Worm (Caenorhabditis elegans) whole organism, L2 larva: ENCODE results near the gene mltn-3.

Source experiments
- F13H6.1 ChIP-seq: sonication (generic microtip); optimal IDR thresholded peaks from 2 replicates; lab custom pipeline; 2016; ENCODE audit warnings: missing genetic modification characterization, missing compliant biosample characterization
- ZK546.5 ChIP-seq: sonication (generic microtip); optimal IDR thresholded peaks from 2 replicates; lab custom pipeline; 2017; ENCODE audit warnings: missing biosample characterization, missing genetic modification characterization
- ama-1 ChIP-seq: fragments of 150-350 bp; optimal IDR thresholded peaks from 2 replicates; lab custom pipeline; 2018; ENCODE audit warnings: inconsistent platforms
- blmp-1 ChIP-seq: sonication (generic microtip); optimal IDR thresholded peaks from 2 replicates; lab custom pipeline; 2017; ENCODE audit warnings: missing genetic modification characterization, mild to moderate bottlenecking, missing compliant biosample characterization, antibody characterized with exemption, moderate library complexity; ENCODE audit not compliant: insufficient read depth
- fos-1 ChIP-seq: fragments of 150-350 bp; optimal IDR thresholded peaks from 2 replicates; lab custom pipeline; 2014; ENCODE audit warnings: missing biosample characterization, missing genetic modification characterization
- lin-11 ChIP-seq: fragments of 150-350 bp; sonication (generic microtip); optimal IDR thresholded peaks from 2 replicates; lab custom pipeline; 2014; ENCODE audit warnings: missing biosample characterization, missing genetic modification characterization, inconsistent platforms, mixed read lengths
- lsy-2 ChIP-seq, 2 experiments: fragments of 150-350 bp in 1 of 2; sonication (generic microtip) in 1 of 2; optimal IDR thresholded peaks; 2 replicates each; lab custom pipeline; 2014 to 2017; ENCODE audit warnings: missing biosample characterization in 2 of 2, missing genetic modification characterization in 2 of 2
- mab-5 ChIP-seq: fragments of 150-350 bp; optimal IDR thresholded peaks from 2 replicates; lab custom pipeline; 2014; ENCODE audit warnings: missing biosample characterization, missing genetic modification characterization
- nhr-11 ChIP-seq: fragments of 150-350 bp; optimal IDR thresholded peaks from 2 replicates; lab custom pipeline; 2014; ENCODE audit warnings: missing biosample characterization, missing genetic modification characterization
- nhr-25 ChIP-seq: fragments of 150-350 bp; sonication (generic microtip); optimal IDR thresholded peaks from 3 replicates; lab custom pipeline; 2014; ENCODE audit warnings: missing biosample characterization, missing genetic modification characterization
- snpc-4 ChIP-seq: fragments of 150-350 bp; optimal IDR thresholded peaks from 2 replicates; lab custom pipeline; 2014; ENCODE audit warnings: missing biosample characterization, missing genetic modification characterization

- TF ChIP-seq F13H6.1 (tag; lab: Kevin White, UChicago) (no peak), nhr-25 (tag; lab: Kevin White, UChicago) (no peak), lsy-2 (tag; optimal IDR thresholded peaks at IDR 0.05; lab: Kevin White, UChicago) (no peak), nhr-11 (tag; lab: Kevin White, UChicago) (no peak), lin-11 (tag; lab: Kevin White, UChicago) (no peak), snpc-4 (tag; lab: Kevin White, UChicago) (no peak), mab-5 (tag; lab: Kevin White, UChicago) (no peak), blmp-1 (tag; lab: Kevin White, UChicago) (no peak), ama-1 (lab: Kevin White, UChicago) (no peak), ZK546.5 (tag; lab: Kevin White, UChicago) (no peak), fos-1 (no peak)
These were observed 41.3 kb downstream of the mltn-3 start, which contains the start of gene zip-3 for ce11 chrII:13957437-13957836.
